Worm (Caenorhabditis elegans): ENCODE measurements around the gene F44E2.6.

F44E2.6 gene

DNA sequence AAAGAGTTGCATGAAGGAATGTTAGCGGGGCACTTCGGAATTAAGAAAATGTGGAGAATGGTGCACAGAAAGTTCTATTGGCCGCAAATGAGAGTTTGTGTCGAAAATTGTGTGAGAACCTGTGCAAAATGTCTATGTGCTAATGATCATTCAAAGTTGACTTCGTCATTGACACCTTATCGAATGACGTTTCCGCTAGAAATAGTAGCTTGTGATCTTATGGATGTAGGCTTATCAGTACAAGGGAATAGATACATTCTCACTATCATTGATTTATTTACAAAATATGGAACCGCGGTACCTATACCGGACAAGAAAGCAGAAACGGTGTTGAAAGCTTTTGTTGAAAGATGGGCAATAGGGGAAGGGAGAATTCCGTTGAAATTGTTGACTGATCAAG, 13.5 kb upstream of the F44E2.6 start:
- peak; percentile 63 for TF ChIP-seq dmd-6 (GFP tag; IDR thresholded peaks at IDR 0.05)
- peak; percentile 32 for TF ChIP-seq hlh-11 (tag; optimal IDR thresholded peaks at IDR 0.05)
- no peak for TF ChIP-seq ZK546.5 (tag; optimal IDR thresholded peaks at IDR 0.05)

DNA sequence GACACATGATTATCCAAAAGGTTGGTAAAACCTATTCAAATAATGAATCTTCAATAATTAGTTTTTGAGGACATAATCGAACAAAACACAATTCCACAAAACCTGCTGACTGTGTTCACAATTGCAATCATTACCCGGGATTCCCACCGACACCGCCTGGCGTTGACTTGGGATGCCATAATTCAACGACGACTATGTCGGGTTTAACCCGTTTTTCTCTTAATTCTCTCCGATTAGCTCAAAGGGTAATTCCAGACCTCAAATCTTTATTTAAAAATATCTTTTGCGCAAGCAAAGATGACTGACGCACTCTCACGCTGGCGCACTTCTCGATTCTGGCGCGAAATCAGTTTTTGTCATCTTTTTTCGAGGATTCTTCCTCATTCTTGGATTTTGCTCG, 7.4 kb upstream of the F44E2.6 start:
- peak; percentile 37 for TF ChIP-seq lin-38 (GFP tag; IDR thresholded peaks at IDR 0.05)

DNA sequence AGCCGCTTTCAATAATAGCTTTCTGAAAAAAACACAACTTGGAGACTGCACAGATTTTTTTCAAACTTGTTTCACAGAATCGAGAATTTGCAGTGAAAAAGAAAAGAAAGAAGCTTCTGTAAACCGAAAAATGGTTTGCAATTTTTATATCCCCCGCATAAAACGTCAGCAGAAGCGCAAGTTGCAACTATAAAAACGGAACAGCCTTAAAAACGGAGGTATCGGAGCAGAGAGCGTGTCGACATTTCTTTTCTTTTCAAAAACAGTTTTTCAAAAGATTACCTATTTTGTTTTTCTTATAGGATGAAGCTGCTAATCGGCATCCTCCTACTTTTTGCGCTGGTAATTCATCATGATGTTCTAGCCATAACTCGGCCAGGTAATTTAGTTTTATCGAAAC, 6.9 kb upstream of the F44E2.6 start, which contains the start of gene plg-1:
TSS of gene plg-1 (plus strand) at position 301 of the 400 bp plus-strand sequence.
- TF ChIP-seq arid-1 (GFP tag; conservative IDR thresholded peaks at IDR 0.05) (no peak), snpc-4 (tag; optimal IDR thresholded peaks at IDR 0.05) (no peak), tra-1 (GFP tag; IDR thresholded peaks at IDR 0.05) (no peak), hif-1 (tag; optimal IDR thresholded peaks at IDR 0.05) (no peak), mxl-3 (GFP tag; optimal IDR thresholded peaks at IDR 0.05) (no peak), nhr-111 (GFP tag; optimal IDR thresholded peaks at IDR 0.05) (no peak), hlh-30 (tag; optimal IDR thresholded peaks at IDR 0.05; ENCODE audit: insufficient read depth) (no peak), ztf-11 (tag; optimal IDR thresholded peaks at IDR 0.05) (no peak), spr-3 (GFP tag; optimal IDR thresholded peaks at IDR 0.05) (no peak), T26A8.4 (GFP tag; IDR thresholded peaks at IDR 0.05) (no peak)

DNA sequence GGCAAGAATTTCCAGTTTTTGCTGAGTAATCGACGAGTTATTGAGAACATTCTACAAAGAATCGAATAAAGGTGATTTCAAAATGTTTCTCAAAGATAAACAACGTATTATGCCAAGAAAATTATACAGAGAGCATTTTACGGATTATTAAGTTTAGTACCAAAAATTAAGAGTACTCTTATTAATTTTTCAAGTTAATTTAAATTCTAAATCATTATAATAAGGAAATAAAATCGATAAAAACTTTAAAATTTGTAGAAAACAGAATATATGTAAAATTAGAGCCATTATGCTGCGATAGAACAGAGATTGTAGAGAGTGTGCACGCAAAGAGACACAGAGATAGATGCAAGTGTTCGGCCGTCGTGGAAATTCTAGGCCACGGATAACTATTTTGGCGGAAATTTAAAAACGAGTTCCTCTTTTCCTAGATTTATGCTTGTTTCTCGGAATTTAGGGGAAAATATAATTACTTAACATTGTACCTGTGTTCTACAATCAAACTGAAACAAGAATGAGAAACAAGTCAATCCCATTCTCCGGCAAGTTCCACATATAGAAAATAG, 5.6 kb upstream of the F44E2.6 start, which contains the start of gene F44E2.9:
TSS of gene F44E2.9 (minus strand) at position 51 of the 566 bp plus-strand sequence.
- TF ChIP-seq saeg-2 (GFP tag; IDR thresholded peaks at IDR 0.05) = no peak
- TF ChIP-seq F10B5.3 (tag; optimal IDR thresholded peaks at IDR 0.05) = no peak
- TF ChIP-seq lin-13 (GFP tag; optimal IDR thresholded peaks at IDR 0.05) = peak; percentile 52
- no peak for TF ChIP-seq ZK546.5 (tag; optimal IDR thresholded peaks at IDR 0.05)
- no peak for TF ChIP-seq ctbp-1 (GFP tag; IDR thresholded peaks at IDR 0.05)
- peak; percentile 29; the same call in 1 of the 2 replicates for TF ChIP-seq pha-4 (GFP tag; IDR thresholded peaks at IDR 0.05)
- TF ChIP-seq pha-4 (tag; optimal IDR thresholded peaks at IDR 0.05) = peak; percentile 8
- no peak for TF ChIP-seq dmd-9 (GFP tag; IDR thresholded peaks at IDR 0.05)
- no peak for TF ChIP-seq daf-8 (GFP tag; IDR thresholded peaks at IDR 0.05)
- no peak for TF ChIP-seq cey-2 (tag; optimal IDR thresholded peaks at IDR 0.05; ENCODE audit: borderline replicate concordance, insufficient read depth)
- TF ChIP-seq spr-1 (tag; optimal IDR thresholded peaks at IDR 0.05) = no peak
- no peak for TF ChIP-seq gei-8 (GFP tag; optimal IDR thresholded peaks at IDR 0.05)
- no peak for TF ChIP-seq nhr-11 (tag; optimal IDR thresholded peaks at IDR 0.05)
- TF ChIP-seq lin-38 (GFP tag; IDR thresholded peaks at IDR 0.05) = peak; percentile 76
- no peak for TF ChIP-seq arid-1 (GFP tag; conservative IDR thresholded peaks at IDR 0.05)
- no peak for TF ChIP-seq zip-11 (GFP tag; IDR thresholded peaks at IDR 0.05)
- TF ChIP-seq ceh-82 (tag; optimal IDR thresholded peaks at IDR 0.05) = no peak
- no peak for TF ChIP-seq zfp-2 (tag; optimal IDR thresholded peaks at IDR 0.05)
- TF ChIP-seq mdt-29 (GFP tag; IDR thresholded peaks at IDR 0.05) = no peak
- TF ChIP-seq unc-39 (tag; optimal IDR thresholded peaks at IDR 0.05) = no peak
- no peak for TF ChIP-seq daf-19 (GFP tag; conservative IDR thresholded peaks at IDR 0.05)
- TF ChIP-seq fos-1 (tag; optimal IDR thresholded peaks at IDR 0.05) = no peak
- TF ChIP-seq ceh-44 (GFP tag; IDR thresholded peaks at IDR 0.05) = no peak
- TF ChIP-seq tra-1 (GFP tag; IDR thresholded peaks at IDR 0.05) = 0 out of 2 replicates have a peak, but pooled peaks have one; percentile 27
- TF ChIP-seq pqm-1 (tag; optimal IDR thresholded peaks at IDR 0.05) = no peak
- TF ChIP-seq nhr-102 (tag; optimal IDR thresholded peaks at IDR 0.05) = no peak
- TF ChIP-seq F37D6.2 (tag; optimal IDR thresholded peaks at IDR 0.05) = no peak
- no peak for TF ChIP-seq zag-1 (tag; optimal IDR thresholded peaks at IDR 0.05)
- TF ChIP-seq ceh-32 (tag; optimal IDR thresholded peaks at IDR 0.05; ENCODE audit: poor library complexity) = no peak
- no peak for TF ChIP-seq ztf-7 (tag; optimal IDR thresholded peaks at IDR 0.05)
- no peak for TF ChIP-seq ces-1 (GFP tag; optimal IDR thresholded peaks at IDR 0.05)
- TF ChIP-seq jun-1 (tag; optimal IDR thresholded peaks at IDR 0.05) = no peak
- TF ChIP-seq ceh-20 (GFP tag; IDR thresholded peaks at IDR 0.05) = no peak
- peak; percentile 13 for TF ChIP-seq mxl-3 (GFP tag; optimal IDR thresholded peaks at IDR 0.05)
- no peak for TF ChIP-seq Y5F2A.4 (GFP tag; optimal IDR thresholded peaks at IDR 0.05)
- TF ChIP-seq egl-27 (tag; optimal IDR thresholded peaks at IDR 0.05) = no peak

Measured in whole organism, L4 larva.